Fruit fly (Drosophila melanogaster) ovary, adult (tissue): ENCODE results near the gene Mur2B.

Source experiments
- CG17801 ChIP-seq: fragments of 200-800 bp; optimal IDR thresholded peaks from 2 replicates; lab custom pipeline; 2019; ENCODE audit warnings: missing biosample characterization, mild to moderate bottlenecking, missing genetic modification characterization, moderate library complexity; ENCODE audit not compliant: partially characterized antibody

The Mur2B gene

DNA sequence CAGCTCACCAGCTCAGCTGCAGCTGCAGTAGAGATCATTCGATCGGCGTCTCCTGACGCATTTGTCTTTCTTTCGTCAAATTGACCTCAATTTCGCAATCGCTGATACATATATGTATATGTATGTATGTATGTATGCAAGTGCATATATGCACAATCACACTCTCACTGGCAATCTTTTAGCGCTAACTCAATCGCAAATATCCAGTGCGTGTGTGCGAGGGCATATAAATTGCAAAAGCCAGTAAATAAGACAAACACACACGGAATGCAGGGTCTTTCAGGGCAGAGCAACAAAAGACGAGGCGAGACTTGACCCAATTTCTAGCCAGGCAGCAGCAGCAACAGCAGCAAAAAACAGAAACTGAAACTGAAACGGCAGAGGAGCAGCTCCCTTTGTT is 41.0 kb downstream of the Mur2B start:
- no peak for TF ChIP-seq CG17801 (GFP tag; lab: Kevin White, UChicago)

DNA sequence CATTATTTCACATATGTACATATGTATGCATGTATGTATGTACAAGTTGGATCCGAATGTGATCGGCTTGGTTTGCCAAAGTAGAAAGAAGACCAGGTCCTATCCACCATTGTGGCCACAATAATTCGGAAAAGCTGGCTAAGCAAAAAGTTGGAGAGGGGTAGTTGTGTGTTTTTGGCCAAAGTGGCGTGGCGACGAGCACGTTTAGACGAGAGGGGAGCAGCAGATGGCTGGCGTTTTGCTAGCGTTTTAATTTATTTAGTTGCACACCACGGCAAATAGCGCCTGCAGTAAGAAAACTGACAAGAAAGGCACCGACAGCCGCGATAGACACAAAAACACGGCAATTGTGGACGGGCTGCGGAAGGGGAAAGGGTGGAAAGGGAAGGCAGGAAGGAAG is 43.4 kb downstream of the Mur2B start:
- TF ChIP-seq CG17801 (GFP tag; lab: Kevin White, UChicago) = no peak

DNA sequence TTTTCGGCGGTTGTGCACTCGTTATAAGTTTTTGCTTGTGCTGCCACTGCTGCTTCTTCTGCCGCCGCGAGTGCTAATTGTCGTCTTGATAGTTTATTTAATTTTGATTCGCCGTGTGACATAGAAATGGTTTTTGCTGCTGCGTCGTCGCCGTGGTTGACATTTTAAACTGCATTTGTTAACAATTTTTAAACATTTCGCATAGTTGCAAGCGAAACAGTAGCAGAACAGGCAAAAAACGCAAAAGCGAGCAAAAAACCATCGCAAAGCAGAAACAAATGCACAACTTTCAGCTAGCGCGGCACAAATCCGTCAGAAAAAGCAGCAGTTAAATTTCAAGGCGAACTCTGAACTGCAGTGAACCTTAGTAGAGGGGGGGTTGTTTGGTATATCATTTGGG is 44.9 kb downstream of the Mur2B start:
- no peak for TF ChIP-seq CG17801 (GFP tag; lab: Kevin White, UChicago)

DNA sequence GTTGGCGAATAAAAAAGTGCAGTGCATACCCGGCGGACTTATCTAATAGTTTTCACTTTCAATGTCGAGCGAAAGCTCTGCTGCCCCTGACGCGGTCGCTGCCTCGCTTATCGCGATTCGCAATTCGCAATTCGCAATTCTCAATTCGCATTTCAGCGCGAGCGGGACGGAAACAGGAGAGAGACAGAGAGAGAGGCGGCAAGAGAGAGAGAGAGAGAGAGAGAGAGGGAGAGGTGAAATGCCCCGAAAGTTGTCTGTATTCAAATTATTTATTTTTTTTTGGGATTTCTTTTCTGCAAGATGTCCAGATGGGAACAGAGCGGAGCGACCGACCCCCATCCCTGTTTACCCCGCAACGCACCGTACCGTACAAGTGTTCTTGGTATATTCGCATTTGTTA is 45.4 kb downstream of the Mur2B start:
- no peak for TF ChIP-seq CG17801 (GFP tag; lab: Kevin White, UChicago)

DNA sequence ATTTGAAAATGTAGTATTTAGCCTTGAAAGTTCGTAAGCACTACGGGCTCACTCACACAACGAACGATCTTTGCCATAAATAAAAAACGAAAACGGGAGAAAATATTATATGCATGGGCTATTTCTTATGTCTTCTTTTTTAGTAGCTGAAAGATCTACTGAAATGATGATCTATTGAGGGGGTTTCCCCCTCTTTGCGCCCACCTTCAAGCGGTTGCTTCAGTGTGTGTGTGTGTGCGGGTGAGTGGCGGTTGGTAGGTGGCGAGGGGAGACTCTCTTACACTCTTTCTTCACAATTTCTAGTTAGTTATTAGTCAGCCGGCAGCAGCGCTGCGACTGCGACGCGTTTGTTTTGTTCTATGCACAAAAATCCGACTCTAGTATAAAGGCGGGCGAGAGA is 47.2 kb downstream of the Mur2B start:
- no peak for TF ChIP-seq CG17801 (GFP tag; lab: Kevin White, UChicago)

DNA sequence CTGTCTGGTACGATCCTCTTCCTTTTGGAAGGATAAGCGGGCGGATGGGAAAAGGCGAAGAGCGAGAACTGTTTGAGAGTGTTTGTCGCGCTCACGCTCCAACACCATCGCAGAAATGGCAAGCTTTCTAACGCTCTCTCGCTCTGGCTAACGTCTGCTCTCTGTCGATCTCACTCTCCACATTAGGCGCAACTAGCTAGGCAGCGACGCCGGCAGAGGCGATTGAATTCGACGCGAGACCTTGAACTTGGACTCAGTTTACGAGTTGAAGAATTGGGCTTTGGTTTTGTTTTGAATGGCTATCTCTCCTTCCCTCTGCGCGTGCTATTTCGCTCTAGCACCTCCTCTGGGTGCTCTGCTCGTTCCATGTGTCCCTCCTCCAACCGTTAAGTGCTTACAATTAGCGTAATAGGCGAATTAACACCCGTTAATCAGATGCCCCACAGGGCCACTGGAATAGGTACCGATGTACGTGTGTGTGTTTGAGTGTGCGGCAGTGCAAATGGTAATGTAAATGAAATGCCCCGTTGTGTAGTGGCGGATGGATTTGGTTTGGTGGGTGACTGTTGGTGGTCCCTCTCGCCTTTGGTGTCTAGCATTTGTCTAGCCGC is 48.8 kb downstream of the Mur2B start:
- TF ChIP-seq CG17801 (GFP tag; lab: Kevin White, UChicago) = no peak

DNA sequence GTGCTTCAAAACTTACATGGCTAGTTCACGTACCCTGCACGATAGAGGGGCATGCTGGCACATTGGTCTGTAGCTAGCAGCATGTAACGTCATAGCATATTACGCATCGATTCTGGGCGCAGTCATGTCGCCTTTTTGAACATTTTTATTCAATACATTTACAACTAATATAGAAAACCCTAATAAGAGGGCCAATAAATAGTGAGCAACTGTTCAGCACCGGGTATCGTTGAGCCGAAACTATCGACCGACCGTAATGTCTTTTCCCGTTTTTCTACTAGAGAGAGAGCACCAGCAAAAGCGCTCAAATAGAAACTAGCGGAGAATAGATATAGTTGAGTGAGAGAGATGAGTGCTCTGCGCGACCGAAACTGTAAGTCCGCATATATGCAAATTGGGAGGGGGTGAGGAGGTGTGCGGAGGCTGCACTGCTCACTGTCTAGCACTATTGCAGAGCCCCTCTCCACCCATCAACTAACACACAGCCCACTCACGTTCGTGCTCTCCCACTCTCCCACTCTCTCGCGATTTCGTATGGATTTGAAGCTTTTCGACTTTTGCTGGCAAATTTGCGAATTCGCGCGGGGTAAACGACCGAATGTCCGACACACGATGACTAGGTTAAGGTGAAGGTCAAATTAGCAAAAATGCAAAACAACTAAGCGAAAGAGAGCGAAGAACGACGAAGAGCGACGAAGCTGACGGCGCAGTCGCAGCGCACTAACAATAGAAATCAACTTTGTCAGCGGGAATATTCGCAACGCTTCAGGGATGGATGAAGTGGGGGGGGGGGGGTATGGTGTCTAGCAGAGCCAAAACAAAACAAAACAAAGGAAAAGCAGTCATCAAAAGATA is 49.6 kb downstream of the Mur2B start:
- peak; percentile 84 for TF ChIP-seq CG17801 (GFP tag; lab: Kevin White, UChicago)

DNA sequence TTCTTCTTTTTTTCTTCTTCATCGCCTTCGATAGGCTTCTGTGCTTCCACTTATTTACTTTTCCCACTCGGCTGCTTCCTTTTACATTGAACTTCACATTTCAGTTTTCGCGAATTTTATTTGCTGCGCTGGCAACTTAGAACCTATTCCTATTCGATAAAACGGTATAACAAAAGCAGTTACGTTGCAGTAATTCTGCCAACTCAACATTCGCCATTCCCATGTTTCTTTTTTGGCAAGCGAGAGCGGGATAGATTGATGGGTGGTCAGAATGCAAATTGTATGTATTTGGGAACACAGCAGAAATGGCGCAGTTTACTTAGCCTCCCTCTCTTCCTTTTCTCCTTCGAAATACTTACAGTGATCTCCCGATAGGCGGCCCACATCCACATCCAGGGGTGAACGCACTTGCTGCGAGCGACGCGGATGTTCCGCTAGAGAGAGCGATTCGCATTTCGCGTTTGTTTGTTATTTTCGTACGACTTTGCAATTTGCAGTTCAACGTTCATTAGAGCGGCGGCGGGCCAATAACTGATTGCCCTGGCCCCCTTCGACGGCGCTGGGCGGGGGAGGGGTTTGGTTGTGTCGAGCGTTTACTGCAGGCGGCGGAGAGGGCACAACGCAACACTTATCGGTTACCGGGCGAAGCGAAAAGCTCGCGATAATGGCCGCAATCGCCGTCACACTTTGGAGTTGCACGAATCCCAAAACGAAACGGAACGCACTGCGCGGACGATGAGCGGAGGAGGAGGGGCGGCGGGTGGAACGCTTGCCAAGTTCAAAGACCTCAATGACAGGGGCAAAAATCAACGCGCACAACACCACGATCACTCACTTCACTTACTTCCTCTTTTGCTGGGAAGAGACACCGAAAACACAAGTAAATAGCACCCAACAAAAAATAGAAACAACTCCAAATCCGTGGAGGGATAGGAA is 50.6 kb downstream of the Mur2B start:
- peak; percentile 18 for TF ChIP-seq CG17801 (GFP tag; lab: Kevin White, UChicago)

DNA sequence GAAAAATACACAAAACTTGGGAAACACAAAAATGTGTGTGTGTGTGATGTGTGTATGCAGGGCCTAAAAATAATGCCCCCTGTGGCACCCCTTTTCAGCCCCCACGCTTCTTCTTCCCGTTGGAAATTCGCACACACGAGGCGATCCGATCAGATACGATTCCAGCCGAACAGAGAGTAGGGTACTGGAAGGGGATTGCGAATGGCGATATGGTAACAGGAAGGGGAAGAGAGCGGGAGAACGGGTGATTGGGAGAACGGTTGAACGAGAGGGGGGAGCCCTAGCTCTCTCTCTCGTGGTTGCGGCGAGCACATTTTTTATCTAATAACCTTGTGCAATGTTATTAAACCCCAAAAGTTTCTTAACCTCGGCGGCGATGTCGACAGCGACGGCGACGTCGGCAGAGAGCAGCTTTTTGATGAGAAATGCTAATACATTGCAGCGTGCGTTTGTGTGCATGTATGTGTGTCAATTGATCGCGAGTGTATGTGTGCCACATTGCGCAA is 51.6 kb downstream of the Mur2B start:
- no peak for TF ChIP-seq CG17801 (GFP tag; lab: Kevin White, UChicago)

DNA sequence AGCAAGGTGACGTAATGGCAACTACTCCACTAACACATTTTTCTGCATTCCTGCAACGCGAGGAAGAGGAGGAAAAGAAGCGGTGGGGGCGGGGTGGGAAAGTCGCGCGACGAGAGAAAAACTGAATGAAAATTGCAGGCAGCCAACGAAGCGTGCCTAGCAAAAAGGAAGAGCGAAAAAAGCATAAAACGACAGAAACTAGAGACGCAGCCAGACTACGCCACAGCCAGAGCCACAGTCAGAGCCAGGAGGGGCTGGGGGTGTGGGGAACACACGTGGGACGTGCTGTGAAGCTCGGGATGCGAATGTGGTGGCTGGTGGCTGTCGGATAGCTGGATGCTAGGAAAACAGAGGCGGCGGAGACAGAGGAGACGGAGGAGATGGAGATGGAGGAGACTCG is 54.2 kb downstream of the Mur2B start:
- TF ChIP-seq CG17801 (GFP tag; lab: Kevin White, UChicago) = no peak

DNA sequence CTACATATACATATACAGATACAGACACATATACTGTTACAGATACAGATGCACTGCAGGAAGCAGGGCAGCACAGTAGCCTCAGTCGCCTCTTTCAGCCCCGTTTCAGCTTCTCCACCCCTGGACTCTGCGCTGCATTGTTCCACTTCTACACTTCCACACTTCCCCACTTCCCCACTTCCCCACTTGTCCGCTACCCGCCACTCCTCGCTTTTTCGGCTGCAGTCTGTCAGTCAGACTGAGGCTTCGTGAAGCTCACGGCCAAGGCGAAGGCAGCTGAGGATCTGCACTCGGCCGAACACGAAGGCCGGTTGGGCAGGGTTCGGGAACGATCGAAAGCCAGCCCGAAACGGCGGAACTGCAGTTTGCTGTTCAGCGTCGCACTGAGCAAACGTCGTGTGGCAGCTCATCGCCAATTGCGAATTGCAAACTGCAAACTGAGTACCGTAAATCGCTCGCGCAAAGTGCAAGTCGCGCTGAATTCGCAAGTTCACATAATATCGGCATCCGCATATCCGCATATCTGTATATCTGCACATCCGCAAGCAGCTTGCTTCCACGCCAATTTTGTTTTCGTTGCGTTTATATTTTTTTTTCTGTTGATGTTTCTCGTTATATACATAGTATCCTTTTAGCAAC is 55.2 kb downstream of the Mur2B start:
- no peak for TF ChIP-seq CG17801 (GFP tag; lab: Kevin White, UChicago)

DNA sequence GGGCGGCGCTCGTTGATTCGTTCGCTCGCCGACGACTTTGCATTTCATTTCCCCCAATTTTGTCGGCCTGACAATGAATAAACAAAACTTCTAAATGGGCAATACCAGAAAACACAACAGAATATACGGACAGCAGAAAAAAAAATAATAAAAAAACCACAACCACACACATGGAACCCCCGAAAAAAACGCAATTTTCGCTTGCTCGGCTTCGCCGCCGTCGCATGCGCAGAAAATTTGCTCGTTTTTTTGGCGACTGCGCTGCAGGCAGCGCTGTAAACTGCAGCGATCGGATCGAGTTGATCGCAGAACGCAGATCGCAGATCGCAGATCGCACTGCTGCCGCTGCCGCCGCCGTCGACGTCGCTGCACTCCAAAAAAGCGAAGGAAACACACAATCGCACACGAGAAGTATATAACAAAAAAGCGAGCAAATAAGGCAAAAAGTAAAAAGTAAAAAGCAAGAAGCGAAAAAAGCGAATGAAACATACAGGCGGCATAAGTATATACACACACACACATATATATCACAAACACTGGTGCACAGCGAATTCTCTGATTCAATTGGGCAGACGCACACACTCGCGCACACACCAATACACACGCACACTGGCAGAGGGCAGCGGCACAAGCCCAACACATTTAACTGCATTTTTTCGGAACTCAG is 56.8 kb downstream of the Mur2B start:
- peak; percentile 94 for TF ChIP-seq CG17801 (GFP tag; lab: Kevin White, UChicago)

DNA sequence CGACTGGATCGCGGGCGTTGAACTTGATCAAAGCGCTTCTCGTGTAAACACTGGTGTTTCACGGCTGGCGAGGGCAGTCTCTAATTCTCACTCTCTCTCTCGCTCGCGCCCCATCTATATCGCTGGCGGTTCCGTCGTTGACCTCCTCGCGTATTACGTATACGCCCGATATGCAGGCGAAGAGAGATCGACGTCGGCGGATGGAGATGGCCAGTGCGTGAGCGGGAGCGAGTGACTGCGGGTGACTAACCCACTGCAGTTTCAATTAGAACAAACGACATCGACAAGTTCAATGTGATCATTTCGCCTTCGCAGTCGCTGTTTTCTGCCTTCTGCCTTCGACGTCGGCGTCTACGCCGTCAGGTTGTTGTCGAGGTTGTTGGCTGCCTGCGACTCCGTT is 58.5 kb downstream of the Mur2B start:
- no peak for TF ChIP-seq CG17801 (GFP tag; lab: Kevin White, UChicago)

DNA sequence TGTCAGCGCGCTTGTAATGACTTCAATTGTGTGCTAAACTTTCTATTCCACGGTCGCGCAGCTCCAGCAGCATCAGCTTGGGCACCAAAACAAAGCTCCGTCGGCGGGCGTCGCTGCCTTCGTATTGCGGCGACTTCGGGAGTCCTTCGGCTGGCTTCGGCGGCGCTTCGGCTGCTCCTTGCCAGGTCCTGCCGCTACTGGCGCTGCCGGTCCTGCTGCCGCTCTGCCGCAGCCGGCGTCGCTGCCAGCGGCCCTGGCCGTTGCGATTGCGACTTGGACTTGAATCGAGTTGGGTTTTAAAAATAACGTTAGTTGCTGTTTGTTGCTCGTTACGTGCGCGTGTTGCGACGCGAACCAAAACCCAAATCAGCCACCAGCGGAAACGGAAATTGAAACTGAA is 60.1 kb downstream of the Mur2B start:
- no peak for TF ChIP-seq CG17801 (GFP tag; lab: Kevin White, UChicago)
